Worm (Caenorhabditis elegans) whole organism, L1 larva: Measurements from ENCODE around the gene T23D5.3.

ENCODE experiments used
- aly-2 ChIP-seq: fragments of 150-350 bp; optimal IDR thresholded peaks from 2 replicates; lab custom pipeline; 2014; ENCODE audit warnings: missing biosample characterization, missing genetic modification characterization
- ceh-8 ChIP-seq: fragments of 200-800 bp; sonication (Bioruptor generic); optimal IDR thresholded peaks from 2 replicates; lab custom pipeline; 2018; ENCODE audit warnings: mild to moderate bottlenecking, missing genetic modification characterization, moderate library complexity, missing compliant biosample characterization
- ceh-82 ChIP-seq, 3 experiments: fragments of 150-350 bp in 1 of 3; sonication (generic microtip) in 2 of 3; optimal IDR thresholded peaks; 2 replicates each; lab custom pipeline; 2014 to 2017; ENCODE audit warnings: missing biosample characterization in 3 of 3, missing genetic modification characterization in 3 of 3
- ceh-88 ChIP-seq: fragments of 200-800 bp; sonication (Bioruptor generic); IDR thresholded peaks from 2 replicates; pipeline ENCODE4 v1.3.6; 2022; ENCODE audit warnings: missing genetic modification characterization, missing compliant biosample characterization
- egl-27 ChIP-seq, 2 experiments: fragments of 150-350 bp in 1 of 2; sonication (generic microtip); optimal IDR thresholded peaks; 3 replicates each; lab custom pipeline; 2017 to 2018; ENCODE audit warnings: missing biosample characterization in 2 of 2, missing genetic modification characterization in 2 of 2, missing genetic modification reagents in 2 of 2
- lsy-2 ChIP-seq, 2 experiments: fragments of 150-350 bp; optimal IDR thresholded peaks; 2 replicates each; lab custom pipeline; 2014; ENCODE audit warnings: missing biosample characterization in 2 of 2, missing genetic modification characterization in 2 of 2
- mab-9 ChIP-seq: fragments of 200-800 bp; sonication (Bioruptor generic); IDR thresholded peaks from 2 replicates; pipeline ENCODE4 v1.3.6; 2022; ENCODE audit warnings: missing genetic modification reagents, missing genetic modification characterization, missing compliant biosample characterization
- nhr-20 ChIP-seq: sonication (generic microtip); optimal IDR thresholded peaks from 2 replicates; lab custom pipeline; 2016; ENCODE audit warnings: mild to moderate bottlenecking, missing genetic modification characterization, missing compliant biosample characterization
- unc-130 ChIP-seq: fragments of 150-350 bp; optimal IDR thresholded peaks from 2 replicates; lab custom pipeline; 2017; ENCODE audit warnings: missing biosample characterization, missing genetic modification characterization, inconsistent platforms
- unc-62 ChIP-seq: fragments of 150-350 bp; optimal IDR thresholded peaks from 2 replicates; lab custom pipeline; 2014; ENCODE audit warnings: missing biosample characterization, missing genetic modification reagents, missing genetic modification characterization
- unc-86 ChIP-seq: sonication (generic microtip); optimal IDR thresholded peaks from 2 replicates; lab custom pipeline; 2016; ENCODE audit warnings: missing genetic modification characterization, missing compliant biosample characterization

ce11 chrV:15685599-15685998, 47.9 kb downstream of the T23D5.3 start, which contains the start of gene nhr-196:
- no peak for TF ChIP-seq ceh-88 (GFP tag; lab: Robert Waterston, UW)
- TF ChIP-seq ceh-8 = no peak
- no peak for TF ChIP-seq aly-2 (tag; lab: Kevin White, UChicago)
- TF ChIP-seq lsy-2 (tag; optimal IDR thresholded peaks at IDR 0.05; lab: Kevin White, UChicago) = no peak
- no peak for TF ChIP-seq unc-62 (GFP tag; lab: Kevin White, UChicago)
- TF ChIP-seq egl-27 (tag; optimal IDR thresholded peaks at IDR 0.05; lab: Kevin White, UChicago) = no peak
- TF ChIP-seq unc-86 (tag; lab: Kevin White, UChicago) = no peak
- no peak for TF ChIP-seq mab-9 (GFP tag; lab: Robert Waterston, UW)
- no peak for TF ChIP-seq nhr-20
- TF ChIP-seq ceh-82 (tag; optimal IDR thresholded peaks at IDR 0.05; lab: Kevin White, UChicago) = no peak
- no peak for TF ChIP-seq unc-130
